Fruit fly (Drosophila melanogaster) whole organism, wandering third instar larva: ENCODE results near the gene RpS10a.

Experiments used
- CrebA ChIP-seq: fragments of 200-800 bp; sonication (Bioruptor generic); optimal IDR thresholded peaks from 2 replicates; lab custom pipeline; 2016; ENCODE audit warnings: missing biosample characterization, mild to moderate bottlenecking, missing genetic modification characterization, borderline replicate concordance
- Hnf4 ChIP-seq: fragments of 200-800 bp; sonication (Bioruptor generic); optimal IDR thresholded peaks from 2 replicates; lab custom pipeline; 2016; ENCODE audit warnings: missing biosample characterization, mild to moderate bottlenecking, missing genetic modification characterization
- brk ChIP-seq: fragments of 200-800 bp; sonication (Bioruptor generic); optimal IDR thresholded peaks from 2 replicates; lab custom pipeline; 2016; ENCODE audit warnings: missing biosample characterization, mild to moderate bottlenecking, missing genetic modification characterization
- dsf ChIP-seq: sonication (Bioruptor generic); optimal IDR thresholded peaks from 2 replicates; lab custom pipeline; 2016; ENCODE audit warnings: missing biosample characterization, missing genetic modification characterization, borderline replicate concordance
- pan ChIP-seq: fragments of >200 bp; optimal IDR thresholded peaks from 2 replicates; lab custom pipeline; 2017
- psq ChIP-seq: fragments of 200-800 bp; sonication (Bioruptor generic); optimal IDR thresholded peaks from 3 replicates; lab custom pipeline; 2017; ENCODE audit warnings: missing biosample characterization, mild to moderate bottlenecking, missing genetic modification characterization, moderate library complexity
- sv ChIP-seq: fragments of 200-800 bp; sonication (Bioruptor generic); optimal IDR thresholded peaks from 3 replicates; lab custom pipeline; 2016; ENCODE audit warnings: missing biosample characterization, missing genetic modification characterization

- TF ChIP-seq pan, result no peak
- no peak for TF ChIP-seq CrebA
- no peak for TF ChIP-seq Hnf4 (GFP tag; lab: Kevin White, UChicago)
- no peak for TF ChIP-seq brk (GFP tag; lab: Kevin White, UChicago)
- no peak for TF ChIP-seq dsf (GFP tag; lab: Kevin White, UChicago)
- TF ChIP-seq psq (GFP tag; lab: Kevin White, UChicago), result no peak
- no peak for TF ChIP-seq sv
These were observed 41.9 kb upstream of the RpS10a start for dm6 chr3R:27610622-27611021.
